Fruit fly (Drosophila melanogaster): Measurements from ENCODE around the gene upd3.

DNA sequence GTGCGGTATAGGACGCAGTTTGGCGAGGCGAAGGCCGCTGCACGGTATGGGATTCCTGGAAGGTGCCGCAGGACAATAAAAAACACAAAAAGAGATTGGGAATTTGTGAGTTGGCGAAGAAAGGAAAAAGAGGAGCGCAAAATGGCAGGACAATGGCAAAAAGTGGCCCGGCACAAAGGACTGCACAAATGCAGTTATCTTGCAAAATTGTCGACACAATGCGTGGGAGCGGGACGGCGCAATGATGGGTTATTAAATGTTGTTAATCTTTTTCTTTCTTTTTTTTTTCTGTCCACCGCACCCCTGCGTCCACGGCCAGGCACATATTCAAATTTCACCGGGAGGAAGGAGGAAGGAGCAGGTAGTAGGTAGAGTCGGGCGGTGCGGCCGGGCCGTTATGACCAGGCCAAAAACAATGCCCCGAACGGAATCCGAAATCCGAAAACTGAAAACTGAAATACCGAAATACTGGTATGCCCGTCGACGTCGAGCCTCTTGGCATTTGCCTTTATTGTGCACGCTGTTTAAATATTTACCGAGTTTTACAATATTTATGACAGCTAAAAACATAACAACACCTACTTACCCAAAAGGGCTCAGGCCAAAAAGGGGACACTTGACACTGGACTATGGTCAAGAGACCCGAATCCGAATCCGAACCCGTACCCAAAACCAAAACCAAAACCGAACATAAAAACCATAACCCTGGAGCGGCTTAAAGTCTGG, 26.7 kb downstream of the upd3 start:
- TF ChIP-seq D1 (tag; optimal IDR thresholded peaks at IDR 0.05) (no peak), CG9948 (tag; optimal IDR thresholded peaks at IDR 0.05) (no peak), CG13204 (GFP tag; optimal IDR thresholded peaks at IDR 0.05) (no peak), Pif1A (GFP tag; optimal IDR thresholded peaks at IDR 0.05) (no peak), Snoo (tag; optimal IDR thresholded peaks at IDR 0.05) (no peak), CG8159 (tag; optimal IDR thresholded peaks at IDR 0.05) (no peak), CG4496 (GFP tag; IDR thresholded peaks at IDR 0.05) (no peak), CG15710 (tag; optimal IDR thresholded peaks at IDR 0.05) (no peak), CG12605 (GFP tag; IDR thresholded peaks at IDR 0.05) (no peak), gl (tag; optimal IDR thresholded peaks at IDR 0.05) (no peak), CG34367 (tag; optimal IDR thresholded peaks at IDR 0.05) (no peak)
